Worm (Caenorhabditis elegans) whole organism, young adult: ENCODE measurements around the gene Y75B8A.13.
A peak's percentile ranks its signal among the peaks of the same experiment; 100 is the strongest.
"Not testable (repeated sequence)": the region's sequence is repeated elsewhere in the genome, so short reads cannot be mapped to it uniquely, and the experiment has no call there.

Source experiments
- B0261.1 ChIP-seq: sonication (generic microtip); optimal IDR thresholded peaks from 2 replicates; lab custom pipeline; 2016; ENCODE audit warnings: mild to moderate bottlenecking, missing genetic modification characterization, moderate library complexity, missing compliant biosample characterization
- B0336.3 ChIP-seq: fragments of 200-800 bp; sonication (Bioruptor generic); IDR thresholded peaks from 2 replicates; pipeline ENCODE4 v1.3.6; 2022; ENCODE audit warnings: missing genetic modification characterization, missing compliant biosample characterization
- F22D6.2 ChIP-seq: sonication (generic microtip); optimal IDR thresholded peaks from 2 replicates; lab custom pipeline; 2016; ENCODE audit warnings: mild to moderate bottlenecking, missing genetic modification characterization, missing compliant biosample characterization
- F23B12.7 ChIP-seq: sonication (generic microtip); optimal IDR thresholded peaks from 2 replicates; lab custom pipeline; 2017; ENCODE audit warnings: missing genetic modification characterization, mild to moderate bottlenecking, missing compliant biosample characterization, antibody characterized with exemption, moderate library complexity; ENCODE audit not compliant: insufficient read depth
- F39B2.1 ChIP-seq: fragments of 200-800 bp; sonication (Bioruptor generic); IDR thresholded peaks from 2 replicates; pipeline ENCODE4 v1.3.6; 2022; ENCODE audit warnings: missing genetic modification reagents, missing genetic modification characterization, missing compliant biosample characterization
- F57C9.4 ChIP-seq: sonication (generic microtip); optimal IDR thresholded peaks from 2 replicates; lab custom pipeline; 2017; ENCODE audit warnings: mild to moderate bottlenecking, missing genetic modification characterization, missing compliant biosample characterization
- T07F8.4 ChIP-seq: sonication (generic microtip); optimal IDR thresholded peaks from 2 replicates; lab custom pipeline; 2016; ENCODE audit warnings: mild to moderate bottlenecking, missing genetic modification characterization, moderate library complexity, missing compliant biosample characterization
- ZK185.1 ChIP-seq: sonication (generic microtip); optimal IDR thresholded peaks from 2 replicates; lab custom pipeline; 2016; ENCODE audit warnings: mild to moderate bottlenecking, missing genetic modification characterization, missing compliant biosample characterization; ENCODE audit not compliant: poor library complexity, severe bottlenecking
- akir-1 ChIP-seq: fragments of 200-800 bp; sonication (Bioruptor generic); optimal IDR thresholded peaks from 2 replicates; lab custom pipeline; 2018; ENCODE audit warnings: mild to moderate bottlenecking, missing genetic modification characterization, moderate library complexity, missing compliant biosample characterization
- ama-1 ChIP-seq, 3 experiments: fragments of 150-350 bp in 1 of 3; sonication (generic microtip) in 2 of 3; optimal IDR thresholded peaks; 2 replicates each; lab custom pipeline; 2014 to 2018; ENCODE audit warnings: missing biosample characterization in 2 of 3, missing genetic modification characterization in 2 of 3, missing genetic modification reagents in 2 of 3
- aptf-3 ChIP-seq: fragments of 200-800 bp; sonication (Bioruptor generic); IDR thresholded peaks from 2 replicates; pipeline ENCODE4 v1.3.6; 2022; ENCODE audit warnings: missing genetic modification characterization, missing compliant biosample characterization
- attf-6 ChIP-seq: fragments of 200-800 bp; sonication (Bioruptor generic); IDR thresholded peaks from 2 replicates; pipeline ENCODE4 v1.3.6; 2022; ENCODE audit warnings: missing genetic modification reagents, missing genetic modification characterization, missing compliant biosample characterization
- bed-1 ChIP-seq: fragments of 200-800 bp; sonication (Bioruptor generic); IDR thresholded peaks from 2 replicates; pipeline ENCODE4 v1.3.6; 2022; ENCODE audit warnings: missing genetic modification reagents, missing genetic modification characterization, missing compliant biosample characterization
- cebp-1 ChIP-seq, 2 experiments: fragments of 200-800 bp in 1 of 2; sonication (Bioruptor generic) in 1 of 2; sonication (generic microtip) in 1 of 2; IDR thresholded peaks in 1 of 2; optimal IDR thresholded peaks in 1 of 2; 2 replicates each; pipeline versions ENCODE4 v1.3.6 to Lab custom; 2017 to 2022; ENCODE audit warnings: missing compliant biosample characterization in 2 of 2, missing genetic modification characterization in 2 of 2, mild to moderate bottlenecking in 1 of 2, missing genetic modification reagents in 1 of 2, moderate library complexity in 1 of 2
- ceh-58 ChIP-seq: fragments of 200-800 bp; sonication (Bioruptor generic); IDR thresholded peaks from 2 replicates; pipeline ENCODE4 v1.3.6; 2022; ENCODE audit warnings: missing genetic modification characterization, missing compliant biosample characterization
- egl-44 ChIP-seq: fragments of 200-800 bp; sonication (Bioruptor generic); IDR thresholded peaks from 2 replicates; pipeline ENCODE4 v1.3.6; 2022; ENCODE audit warnings: missing genetic modification reagents, missing genetic modification characterization, missing compliant biosample characterization
- egrh-3 ChIP-seq: fragments of 200-800 bp; sonication (Bioruptor generic); IDR thresholded peaks from 2 replicates; pipeline ENCODE4 v1.3.6; 2022; ENCODE audit warnings: missing genetic modification reagents, missing genetic modification characterization, missing compliant biosample characterization
- hmg-20 ChIP-seq: fragments of 200-800 bp; sonication (Bioruptor generic); IDR thresholded peaks from 2 replicates; pipeline ENCODE4 v1.3.6; 2022; ENCODE audit warnings: missing genetic modification reagents, missing genetic modification characterization, missing compliant biosample characterization
- lin-26 ChIP-seq: fragments of 200-800 bp; sonication (Bioruptor generic); IDR thresholded peaks from 2 replicates; pipeline ENCODE4 v1.3.6; 2022; ENCODE audit warnings: missing genetic modification reagents, missing genetic modification characterization, missing compliant biosample characterization
- lsl-1 ChIP-seq: fragments of 200-800 bp; sonication (Bioruptor generic); optimal IDR thresholded peaks from 2 replicates; lab custom pipeline; 2018; ENCODE audit warnings: mild to moderate bottlenecking, missing genetic modification characterization, moderate library complexity, missing compliant biosample characterization
- lsy-27 ChIP-seq: sonication (generic microtip); optimal IDR thresholded peaks from 2 replicates; lab custom pipeline; 2017; ENCODE audit warnings: missing genetic modification characterization, mild to moderate bottlenecking, missing compliant biosample characterization, antibody characterized with exemption, missing genotype, borderline replicate concordance; ENCODE audit not compliant: insufficient read depth
- mes-4 ChIP-seq: sonication (generic microtip); optimal IDR thresholded peaks from 2 replicates; lab custom pipeline; 2016; ENCODE audit warnings: missing genotype, missing genetic modification characterization, missing compliant biosample characterization
- nfya-2 ChIP-seq: fragments of 200-800 bp; sonication (Bioruptor generic); IDR thresholded peaks from 2 replicates; pipeline ENCODE4 v1.3.6; 2022; ENCODE audit warnings: missing genetic modification reagents, missing genetic modification characterization, missing compliant biosample characterization
- nhr-120 ChIP-seq: fragments of 200-800 bp; sonication (Bioruptor generic); IDR thresholded peaks from 2 replicates; pipeline ENCODE4 v1.3.6; 2022; ENCODE audit warnings: missing genetic modification characterization, missing compliant biosample characterization
- nhr-27 ChIP-seq: fragments of 200-800 bp; sonication (Bioruptor generic); optimal IDR thresholded peaks from 2 replicates; lab custom pipeline; 2018; ENCODE audit warnings: mild to moderate bottlenecking, missing genetic modification characterization, moderate library complexity, missing compliant biosample characterization
- nhr-90 ChIP-seq: sonication (generic microtip); optimal IDR thresholded peaks from 2 replicates; lab custom pipeline; 2016; ENCODE audit warnings: missing genotype, mild to moderate bottlenecking, missing genetic modification characterization, missing compliant biosample characterization
- pha-4 ChIP-seq: fragments of 150-350 bp; sonication (generic microtip); optimal IDR thresholded peaks from 2 replicates; lab custom pipeline; 2014; ENCODE audit warnings: missing biosample characterization, missing genetic modification reagents, missing genetic modification characterization
- rcor-1 ChIP-seq: fragments of 200-800 bp; sonication (Bioruptor generic); IDR thresholded peaks from 2 replicates; pipeline ENCODE4 v1.3.6; 2022; ENCODE audit warnings: missing genetic modification reagents, missing genetic modification characterization, missing compliant biosample characterization
- rpc-1 ChIP-seq, 2 experiments: fragments of 150-350 bp in 1 of 2; sonication (generic microtip) in 1 of 2; optimal IDR thresholded peaks; 2 replicates each; lab custom pipeline; 2014 to 2018; ENCODE audit warnings: missing biosample characterization in 1 of 2, missing genetic modification characterization in 1 of 2, missing genetic modification reagents in 1 of 2, missing genotype in 1 of 2
- sdz-38 ChIP-seq: sonication (generic microtip); optimal IDR thresholded peaks from 2 replicates; lab custom pipeline; 2016; ENCODE audit warnings: missing genotype, missing genetic modification characterization, missing compliant biosample characterization
- snpc-4 ChIP-seq, 5 experiments: fragments of 150-350 bp in 1 of 5; sonication (generic microtip) in 4 of 5; optimal IDR thresholded peaks; 2 replicates each; lab custom pipeline; 2014 to 2018; ENCODE audit warnings: missing genetic modification characterization in 5 of 5, missing biosample characterization in 3 of 5, antibody characterized with exemption in 2 of 5, mild to moderate bottlenecking in 2 of 5, missing compliant biosample characterization in 2 of 5, missing genotype in 2 of 5, moderate library complexity in 2 of 5, missing genetic modification reagents in 1 of 5
- tbp1 ChIP-seq: fragments of 200-800 bp; sonication (Bioruptor generic); optimal IDR thresholded peaks from 2 replicates; lab custom pipeline; 2018; ENCODE audit warnings: mild to moderate bottlenecking, missing genetic modification characterization, missing compliant biosample characterization
- unc-130 ChIP-seq: sonication (generic microtip); optimal IDR thresholded peaks from 2 replicates; lab custom pipeline; 2016; ENCODE audit warnings: missing genetic modification reagents, missing genetic modification characterization, missing compliant biosample characterization
- xnd-1 ChIP-seq: sonication (generic microtip); optimal IDR thresholded peaks from 2 replicates; lab custom pipeline; 2016; ENCODE audit warnings: missing genotype, missing genetic modification reagents, missing genetic modification characterization, missing compliant biosample characterization
- zfh-2 ChIP-seq: fragments of 200-800 bp; sonication (Bioruptor generic); conservative IDR thresholded peaks from 2 replicates; pipeline ENCODE4 v1.3.6; 2022; ENCODE audit warnings: missing genetic modification reagents, missing genetic modification characterization, missing compliant biosample characterization
- ztf-26 ChIP-seq: sonication (generic microtip); optimal IDR thresholded peaks from 2 replicates; lab custom pipeline; 2017; ENCODE audit warnings: missing genetic modification characterization, missing compliant biosample characterization
- ztf-28 ChIP-seq: fragments of 200-800 bp; sonication (Bioruptor generic); IDR thresholded peaks from 2 replicates; pipeline ENCODE4 v1.3.6; 2022; ENCODE audit warnings: missing genetic modification reagents, missing genetic modification characterization, missing compliant biosample characterization

Y75B8A.13 gene

DNA sequence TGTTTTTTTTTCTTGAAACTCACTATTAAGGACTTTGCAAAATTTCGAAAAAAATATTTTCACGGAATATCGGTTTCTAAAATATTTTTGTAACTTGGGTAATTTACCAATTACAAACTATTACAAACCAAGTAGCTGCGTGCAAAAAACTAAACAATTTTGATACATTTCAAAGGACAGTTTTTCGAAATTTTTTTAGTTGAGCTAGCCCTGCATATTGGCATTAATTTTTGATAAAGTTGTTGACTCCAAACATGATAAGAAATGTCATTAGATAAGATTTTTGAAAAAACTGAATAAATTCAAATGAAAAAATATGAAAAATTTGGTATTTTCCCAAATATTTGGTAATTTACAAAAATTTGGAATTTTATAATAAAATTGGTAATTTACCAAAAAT, 27.3 kb downstream of the Y75B8A.13 start:
- no peak for TF ChIP-seq nfya-2 (GFP tag; lab: Robert Waterston, UW)
- no peak for TF ChIP-seq mes-4 (tag; lab: Kevin White, UChicago)
- TF ChIP-seq egl-44 (GFP tag; lab: Robert Waterston, UW): no peak
- TF ChIP-seq tbp1: no peak
- TF ChIP-seq F39B2.1 (GFP tag; lab: Robert Waterston, UW): no peak
- no peak for TF ChIP-seq attf-6 (GFP tag; lab: Robert Waterston, UW)
- TF ChIP-seq, all 124 proteins: peak for 0

DNA sequence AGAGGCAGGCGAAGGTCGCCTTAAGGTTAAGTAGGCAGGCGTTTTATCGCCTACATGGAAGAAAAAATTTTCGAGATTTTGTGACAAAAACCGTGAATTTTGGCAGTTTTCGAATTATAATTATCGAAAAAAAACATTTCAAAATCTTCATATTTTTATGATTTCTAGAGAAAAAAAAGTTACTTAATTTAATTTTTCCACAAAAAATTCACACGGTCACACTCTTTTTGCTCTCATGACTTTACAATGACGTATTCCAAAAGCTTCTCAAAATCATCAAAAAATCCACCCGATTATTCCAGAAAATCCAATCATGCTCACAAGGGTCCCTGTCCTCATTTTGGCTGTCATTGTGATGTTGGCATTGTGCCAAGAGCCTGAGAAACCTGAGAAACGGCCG, 29.4 kb downstream of the Y75B8A.13 start, which contains the start of gene lury-1:
TSS of gene lury-1 (plus strand) at position 301 of the 400 bp plus-strand sequence.
- no peak for TF ChIP-seq rpc-1 (optimal IDR thresholded peaks at IDR 0.05; lab: Kevin White, UChicago)
- no peak for TF ChIP-seq rpc-1 (tag; optimal IDR thresholded peaks at IDR 0.05; lab: Kevin White, UChicago)
- TF ChIP-seq F23B12.7: no peak
- TF ChIP-seq tbp1: no peak
- no peak for TF ChIP-seq lsl-1 (GFP tag; lab: Kevin White, UChicago)
- TF ChIP-seq, all 124 proteins: peak for 0

DNA sequence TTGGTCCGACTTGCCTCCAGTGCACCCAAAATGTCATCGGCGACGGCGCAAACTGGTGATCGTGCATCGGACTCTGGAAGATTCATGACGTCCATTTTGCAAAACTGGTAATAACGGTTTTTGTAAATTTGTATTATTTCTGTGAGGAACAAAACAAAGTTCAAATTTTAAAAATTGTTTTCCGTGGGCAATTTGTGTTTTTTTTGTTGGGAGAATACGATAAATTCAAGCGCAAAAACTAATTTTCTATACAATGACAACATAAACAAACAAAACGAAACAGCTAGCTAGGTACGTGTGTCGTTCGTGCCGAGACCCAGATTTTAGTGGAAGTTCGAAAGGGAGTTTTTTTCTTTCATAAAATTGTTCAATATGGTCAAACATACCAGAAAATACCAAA, 32.6 kb downstream of the Y75B8A.13 start, which contains the start of gene Y75B8A.10:
TSS of gene Y75B8A.10 (minus strand) at position 101 of the 400 bp plus-strand sequence.
- TF ChIP-seq sdz-38 (tag; lab: Kevin White, UChicago) (no peak), F22D6.2 (tag; lab: Kevin White, UChicago) (no peak), ztf-28 (GFP tag; lab: Robert Waterston, UW) (no peak), pha-4 (tag; lab: Kevin White, UChicago) (no peak), rcor-1 (no peak)
- TF ChIP-seq, all 124 proteins: peak for 0

DNA sequence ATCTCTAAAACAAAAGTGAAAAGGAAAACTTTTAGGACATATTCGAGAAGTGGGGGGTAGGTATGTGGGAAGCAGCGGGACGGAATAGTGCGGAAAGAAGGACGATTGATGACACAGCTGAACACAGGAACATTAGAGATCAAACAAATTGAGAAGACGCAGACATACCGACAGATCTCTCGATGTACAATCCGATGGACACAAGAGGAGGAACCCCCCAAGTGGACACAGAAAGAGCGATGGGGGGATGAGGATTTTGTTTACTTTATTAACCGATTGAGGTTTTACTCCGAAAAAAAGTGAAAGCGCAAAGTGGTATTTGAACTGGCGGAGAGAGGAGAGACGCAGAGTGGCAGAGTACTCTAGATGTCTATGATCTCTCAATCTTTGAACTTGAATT, 37.4 kb downstream of the Y75B8A.13 start:
- TF ChIP-seq B0261.1 (tag; lab: Kevin White, UChicago) (no peak), attf-6 (GFP tag; lab: Robert Waterston, UW) (no peak), ZK185.1 (tag; lab: Kevin White, UChicago) (no peak), aptf-3 (GFP tag; lab: Robert Waterston, UW) (no peak), F23B12.7 (no peak), nhr-120 (GFP tag; lab: Robert Waterston, UW) (no peak), tbp1 (no peak), pha-4 (tag; lab: Kevin White, UChicago) (no peak), ama-1 (optimal IDR thresholded peaks at IDR 0.05; lab: Kevin White, UChicago) (no peak), ama-1 (GFP tag; optimal IDR thresholded peaks at IDR 0.05; lab: Kevin White, UChicago) (no peak), rpc-1 (optimal IDR thresholded peaks at IDR 0.05; lab: Kevin White, UChicago) (no peak), rpc-1 (tag; optimal IDR thresholded peaks at IDR 0.05; lab: Kevin White, UChicago) (no peak), B0336.3 (no peak)

DNA sequence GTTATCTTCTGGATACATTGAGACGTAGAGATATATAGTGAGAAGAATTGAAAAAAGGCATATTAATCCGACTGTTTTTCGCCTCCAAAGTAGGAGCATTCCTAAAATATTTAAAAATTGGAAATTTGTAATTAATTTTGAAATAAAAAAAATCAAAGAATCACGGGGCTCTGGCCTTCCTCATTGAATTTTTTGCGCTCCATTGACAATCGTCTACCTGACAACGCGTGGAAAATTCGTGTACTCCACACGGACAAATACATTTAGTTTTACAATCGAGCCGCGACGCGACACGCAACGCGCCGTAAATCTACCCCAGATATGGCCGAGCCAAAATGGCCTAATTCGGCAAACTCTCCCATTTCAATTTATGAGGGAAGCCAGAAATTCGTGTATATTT, 38.4 kb downstream of the Y75B8A.13 start, which contains the start of gene gly-11:
TSS of gene gly-11 (minus strand) at position 101 of the 400 bp plus-strand sequence.
- not testable (repeated sequence) for TF ChIP-seq ceh-58 (GFP tag; lab: Robert Waterston, UW); lsy-27; lin-26 (GFP tag; lab: Robert Waterston, UW)

DNA sequence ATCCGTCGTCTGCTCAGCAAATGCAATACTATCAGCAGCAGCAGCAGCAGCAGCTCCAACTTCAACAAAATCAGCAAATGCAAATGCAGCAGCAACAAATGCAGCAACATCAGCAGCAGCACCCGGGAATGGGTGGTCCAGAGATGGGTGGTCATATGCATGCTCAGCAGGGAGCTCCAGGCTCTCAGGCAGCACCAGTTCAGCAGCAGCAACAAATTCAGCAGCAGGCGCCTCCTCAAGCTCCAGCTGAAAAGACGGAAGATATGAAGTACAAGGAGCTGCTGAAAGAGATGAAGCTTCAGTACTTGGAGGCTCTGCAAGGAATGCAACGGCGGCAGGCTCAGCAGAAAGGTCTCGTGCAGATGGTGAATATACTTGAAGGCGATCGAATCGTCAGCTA, 48.5 kb downstream of the Y75B8A.13 start:
- no peak for TF ChIP-seq ztf-26 (tag; lab: Kevin White, UChicago)
- TF ChIP-seq sdz-38 (tag; lab: Kevin White, UChicago): no peak
- no peak for TF ChIP-seq cebp-1 (GFP tag; IDR thresholded peaks at IDR 0.05; lab: Robert Waterston, UW)
- TF ChIP-seq cebp-1 (tag; optimal IDR thresholded peaks at IDR 0.05; lab: Kevin White, UChicago): no peak
- no peak for TF ChIP-seq F57C9.4 (tag; lab: Kevin White, UChicago)
- no peak for TF ChIP-seq unc-130 (GFP tag; lab: Kevin White, UChicago)
- TF ChIP-seq T07F8.4 (tag; lab: Kevin White, UChicago): no peak
- no peak for TF ChIP-seq hmg-20 (GFP tag; lab: Robert Waterston, UW)
- peak; percentile 62; the same call in 1 of the 2 replicates for TF ChIP-seq zfh-2 (GFP tag; lab: Robert Waterston, UW)
- TF ChIP-seq B0336.3: no peak
- TF ChIP-seq nhr-120 (GFP tag; lab: Robert Waterston, UW): no peak
- peak; percentile 20; the same call in 1 of the 2 replicates for TF ChIP-seq egrh-3 (GFP tag; lab: Robert Waterston, UW)
- no peak for TF ChIP-seq nhr-90 (tag; lab: Kevin White, UChicago)
- TF ChIP-seq nhr-27 (tag; lab: Kevin White, UChicago): no peak
- TF ChIP-seq bed-1 (GFP tag; lab: Robert Waterston, UW): no peak
- TF ChIP-seq snpc-4 (GFP tag; optimal IDR thresholded peaks at IDR 0.05; lab: Kevin White, UChicago): no peak
- no peak for TF ChIP-seq snpc-4 (tag; optimal IDR thresholded peaks at IDR 0.05; lab: Kevin White, UChicago)
- no peak for TF ChIP-seq xnd-1 (tag; lab: Kevin White, UChicago)
- TF ChIP-seq akir-1 (GFP tag; lab: Kevin White, UChicago): no peak
